Worm (Caenorhabditis elegans) whole organism, early embryonic: ENCODE measurements around the gene srh-212.
"Not testable (repeated sequence)": the region's sequence is repeated elsewhere in the genome, so short reads cannot be mapped to it uniquely, and the experiment has no call there.

Experiments
- B0310.2 ChIP-seq: sonication (generic microtip); optimal IDR thresholded peaks from 2 replicates; lab custom pipeline; 2016; ENCODE audit warnings: mild to moderate bottlenecking, missing genetic modification characterization, missing compliant biosample characterization
- F13C5.2 ChIP-seq: sonication (generic microtip); optimal IDR thresholded peaks from 2 replicates; lab custom pipeline; 2017; ENCODE audit warnings: mild to moderate bottlenecking, missing genetic modification characterization, inconsistent platforms, missing compliant biosample characterization
- aly-1 ChIP-seq: sonication (generic microtip); optimal IDR thresholded peaks from 2 replicates; lab custom pipeline; 2016; ENCODE audit warnings: missing genetic modification characterization, missing compliant biosample characterization
- ama-1 ChIP-seq: fragments of 150-350 bp; optimal IDR thresholded peaks from 2 replicates; lab custom pipeline; 2014
- ceh-13 ChIP-seq: fragments of 200-800 bp; sonication (Bioruptor generic); optimal IDR thresholded peaks from 2 replicates; lab custom pipeline; 2018; ENCODE audit warnings: mild to moderate bottlenecking, missing genetic modification characterization, missing compliant biosample characterization
- ceh-36 ChIP-seq: sonication (generic microtip); optimal IDR thresholded peaks from 2 replicates; lab custom pipeline; 2016; ENCODE audit warnings: missing genetic modification characterization, inconsistent platforms, missing compliant biosample characterization
- ets-7 ChIP-seq: sonication (generic microtip); optimal IDR thresholded peaks from 2 replicates; lab custom pipeline; 2016; ENCODE audit warnings: missing genotype, missing genetic modification characterization, missing compliant biosample characterization
- flt-1 ChIP-seq: fragments of 200-800 bp; sonication (Bioruptor generic); IDR thresholded peaks from 2 replicates; pipeline ENCODE4 v1.3.6; 2022; ENCODE audit warnings: missing genetic modification characterization, missing compliant biosample characterization
- hmbx-1 ChIP-seq: sonication (generic microtip); optimal IDR thresholded peaks from 2 replicates; lab custom pipeline; 2016; ENCODE audit warnings: mild to moderate bottlenecking, missing genetic modification characterization, missing compliant biosample characterization
- hmg-4 ChIP-seq: fragments of 200-800 bp; sonication (Bioruptor generic); optimal IDR thresholded peaks from 2 replicates; lab custom pipeline; 2018; ENCODE audit warnings: mild to moderate bottlenecking, missing genetic modification characterization, missing compliant biosample characterization
- hnd-1 ChIP-seq: sonication (generic microtip); optimal IDR thresholded peaks from 2 replicates; lab custom pipeline; 2016; ENCODE audit warnings: missing genetic modification characterization, missing compliant biosample characterization
- pes-1 ChIP-seq: fragments of 200-800 bp; sonication (Bioruptor generic); IDR thresholded peaks from 2 replicates; pipeline ENCODE4 v1.3.6; 2022; ENCODE audit warnings: missing genetic modification reagents, missing genetic modification characterization, missing compliant biosample characterization
- scrt-1 ChIP-seq: fragments of 200-800 bp; sonication (Bioruptor generic); IDR thresholded peaks from 2 replicates; pipeline ENCODE4 v1.3.6; 2022; ENCODE audit warnings: missing genetic modification characterization, missing compliant biosample characterization
- sea-1 ChIP-seq: fragments of 200-800 bp; sonication (Bioruptor generic); conservative IDR thresholded peaks from 2 replicates; pipeline ENCODE4 v1.3.6; 2022; ENCODE audit warnings: missing genetic modification characterization, missing compliant biosample characterization
- tbx-11 ChIP-seq: fragments of 200-800 bp; sonication (Bioruptor generic); IDR thresholded peaks from 2 replicates; pipeline ENCODE4 v1.3.6; 2022; ENCODE audit warnings: missing genetic modification characterization, missing compliant biosample characterization
- tbx-37 ChIP-seq: fragments of 200-800 bp; sonication (Bioruptor generic); conservative IDR thresholded peaks from 2 replicates; pipeline ENCODE4 v1.3.6; 2022; ENCODE audit warnings: missing genetic modification reagents, missing genetic modification characterization, missing compliant biosample characterization
- tra-4 ChIP-seq: sonication (generic microtip); optimal IDR thresholded peaks from 2 replicates; lab custom pipeline; 2017; ENCODE audit warnings: missing genetic modification characterization, missing compliant biosample characterization

srh-212 gene

DNA sequence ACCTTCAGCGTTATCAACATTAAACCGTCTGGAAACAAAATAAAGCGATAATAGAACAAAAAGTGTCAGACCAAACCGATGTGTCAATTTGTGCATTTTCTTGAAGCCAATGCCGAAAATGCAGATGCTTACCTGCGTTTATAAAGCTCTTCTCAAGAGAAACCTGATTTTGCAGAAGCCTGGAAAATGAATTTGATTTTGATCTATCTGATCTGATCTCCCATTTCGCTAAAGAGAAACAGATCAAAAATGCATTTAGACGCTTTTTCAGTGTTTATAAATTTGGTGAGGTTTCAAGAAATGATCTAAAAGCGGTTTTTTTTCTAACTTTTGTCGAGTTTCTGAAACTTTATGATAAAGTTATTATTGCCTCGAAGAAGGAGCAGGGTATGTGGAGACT is 34.1 kb downstream of the srh-212 start, which contains the start of gene T24A6.16:
Gene T24A6.16, minus strand, starts transcription at position 101 of the 400 bp plus-strand sequence.
- not testable (repeated sequence) for TF ChIP-seq F13C5.2 (tag; lab: Kevin White, UChicago); hnd-1 (tag; lab: Kevin White, UChicago); ama-1

ce11 chrV:3558744-3559143 is 38.2 kb downstream of the srh-212 start, which contains the start of gene T24A6.1:
Gene T24A6.1 (plus strand): TSS chrV:3559044.
- not testable (repeated sequence) for TF ChIP-seq scrt-1 (GFP tag; lab: Robert Waterston, UW); aly-1 (tag; lab: Kevin White, UChicago); tbx-11 (GFP tag; lab: Robert Waterston, UW)

ce11 chrV:3557422-3557821 is 39.5 kb downstream of the srh-212 start, which contains the start of gene grl-31:
Gene grl-31 (minus strand): TSS chrV:3557778.
- TF ChIP-seq tra-4 (tag; lab: Kevin White, UChicago) (no peak), sea-1 (GFP tag; lab: Robert Waterston, UW) (no peak), ama-1 (no peak), ets-7 (tag; lab: Kevin White, UChicago) (no peak), F13C5.2 (tag; lab: Kevin White, UChicago) (no peak), hmbx-1 (tag; lab: Kevin White, UChicago) (no peak), ceh-13 (GFP tag; lab: Kevin White, UChicago) (no peak), aly-1 (tag; lab: Kevin White, UChicago) (no peak), tbx-37 (GFP tag; lab: Robert Waterston, UW) (no peak), pes-1 (GFP tag; lab: Robert Waterston, UW) (no peak), hmg-4 (GFP tag; lab: Kevin White, UChicago) (no peak), flt-1 (GFP tag; lab: Robert Waterston, UW) (no peak), tbx-11 (GFP tag; lab: Robert Waterston, UW) (no peak)

DNA sequence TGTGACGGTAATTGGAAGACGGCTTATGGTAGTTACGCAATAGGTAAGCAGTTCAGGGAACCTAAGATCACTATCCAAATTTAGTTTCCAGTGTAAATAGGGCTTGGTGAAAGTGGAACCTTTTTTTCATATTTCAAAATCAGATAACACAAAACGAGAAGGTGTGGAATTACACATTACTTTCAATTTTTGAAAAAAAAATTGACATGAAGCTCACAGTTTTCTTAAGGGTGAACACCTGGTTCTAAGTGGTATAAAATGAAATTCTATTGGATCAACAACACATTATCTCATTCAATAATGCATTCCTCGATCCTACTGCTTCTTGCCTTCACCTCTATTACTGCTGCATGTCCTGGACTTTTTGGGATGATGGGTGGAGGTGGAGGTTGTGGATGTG is 41.0 kb downstream of the srh-212 start, which contains the start of gene grl-30:
Gene grl-30, plus strand, starts transcription at position 301 of the 400 bp plus-strand sequence.
- TF ChIP-seq scrt-1 (GFP tag; lab: Robert Waterston, UW) (no peak), ets-7 (tag; lab: Kevin White, UChicago) (no peak), ama-1 (no peak), flt-1 (GFP tag; lab: Robert Waterston, UW) (no peak), ceh-13 (GFP tag; lab: Kevin White, UChicago) (no peak), F13C5.2 (tag; lab: Kevin White, UChicago) (no peak), hnd-1 (tag; lab: Kevin White, UChicago) (no peak), B0310.2 (tag; lab: Kevin White, UChicago) (no peak)

DNA sequence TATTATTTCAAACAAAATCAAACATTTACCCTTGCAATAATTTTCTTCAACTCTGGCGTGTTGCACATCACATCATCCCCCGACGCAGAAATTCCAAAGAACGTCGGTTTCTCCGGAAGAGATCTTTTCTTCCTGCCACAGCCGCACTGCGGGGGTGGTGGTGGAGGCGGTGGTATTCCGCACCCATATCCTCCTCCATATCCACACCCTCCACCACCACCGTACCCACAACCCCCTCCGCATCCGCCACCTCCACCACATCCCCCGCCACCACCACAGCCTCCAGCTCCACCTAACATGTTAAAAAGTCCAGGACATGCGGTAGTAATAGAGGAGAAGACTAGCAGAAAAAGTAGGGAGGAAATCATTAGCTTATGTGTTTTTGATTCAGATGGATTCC is 42.1 kb downstream of the srh-212 start, which contains the start of gene grl-29:
Gene grl-29, minus strand, starts transcription at position 368 of the 400 bp plus-strand sequence.
- no peak for TF ChIP-seq tbx-37 (GFP tag; lab: Robert Waterston, UW)
- TF ChIP-seq F13C5.2 (tag; lab: Kevin White, UChicago) = no peak
- no peak for TF ChIP-seq hmg-4 (GFP tag; lab: Kevin White, UChicago)
- TF ChIP-seq tra-4 (tag; lab: Kevin White, UChicago) = no peak
- TF ChIP-seq ama-1 = no peak
- no peak for TF ChIP-seq aly-1 (tag; lab: Kevin White, UChicago)
- no peak for TF ChIP-seq scrt-1 (GFP tag; lab: Robert Waterston, UW)
- TF ChIP-seq hmbx-1 (tag; lab: Kevin White, UChicago) = no peak
- no peak for TF ChIP-seq pes-1 (GFP tag; lab: Robert Waterston, UW)
- TF ChIP-seq ceh-36 (tag; lab: Kevin White, UChicago) = no peak
- TF ChIP-seq ets-7 (tag; lab: Kevin White, UChicago) = no peak

ce11 chrV:3552740-3553469 is 44.0 kb downstream of the srh-212 start, which contains the start of gene T24A6.20:
Gene T24A6.20 (plus strand): TSS chrV:3553134.
- TF ChIP-seq aly-1 (tag; lab: Kevin White, UChicago) (no peak), tra-4 (tag; lab: Kevin White, UChicago) (no peak), hmbx-1 (tag; lab: Kevin White, UChicago) (no peak), hmg-4 (GFP tag; lab: Kevin White, UChicago) (no peak), ceh-36 (tag; lab: Kevin White, UChicago) (no peak), flt-1 (GFP tag; lab: Robert Waterston, UW) (no peak), tbx-37 (GFP tag; lab: Robert Waterston, UW) (no peak), B0310.2 (tag; lab: Kevin White, UChicago) (no peak), ama-1 (no peak), scrt-1 (GFP tag; lab: Robert Waterston, UW) (no peak), tbx-11 (GFP tag; lab: Robert Waterston, UW) (no peak), pes-1 (GFP tag; lab: Robert Waterston, UW) (no peak), ets-7 (tag; lab: Kevin White, UChicago) (no peak), ceh-13 (GFP tag; lab: Kevin White, UChicago) (no peak), hnd-1 (tag; lab: Kevin White, UChicago) (no peak), sea-1 (GFP tag; lab: Robert Waterston, UW) (no peak)

- TF ChIP-seq sea-1 (GFP tag; lab: Robert Waterston, UW) (no peak), tbx-11 (GFP tag; lab: Robert Waterston, UW) (no peak), F13C5.2 (tag; lab: Kevin White, UChicago) (no peak)
Measured at ce11 chrV:3551765-3552164, 45.2 kb downstream of the srh-212 start, which contains the start of gene grl-28. Gene grl-28 (minus strand): TSS chrV:3551865.
